Worm (Caenorhabditis elegans) whole organism, L2 larva: ENCODE measurements around the gene Y39A1A.31.

ENCODE experiments used
- aly-2 ChIP-seq: fragments of 150-350 bp; optimal IDR thresholded peaks from 2 replicates; lab custom pipeline; 2014; ENCODE audit warnings: missing biosample characterization, missing genetic modification characterization
- egl-27 ChIP-seq: sonication (generic microtip); optimal IDR thresholded peaks from 3 replicates; lab custom pipeline; 2017; ENCODE audit warnings: missing biosample characterization, missing genetic modification reagents, missing genetic modification characterization
- fos-1 ChIP-seq: fragments of 150-350 bp; optimal IDR thresholded peaks from 2 replicates; lab custom pipeline; 2014; ENCODE audit warnings: missing biosample characterization, missing genetic modification characterization
- nhr-12 ChIP-seq: fragments of 150-350 bp; optimal IDR thresholded peaks from 2 replicates; lab custom pipeline; 2014; ENCODE audit warnings: missing biosample characterization, missing genetic modification characterization
- nhr-237 ChIP-seq: fragments of 150-350 bp; optimal IDR thresholded peaks from 2 replicates; lab custom pipeline; 2014; ENCODE audit warnings: missing biosample characterization, missing genetic modification characterization
- skn-1 ChIP-seq: sonication (generic microtip); optimal IDR thresholded peaks from 2 replicates; lab custom pipeline; 2017; ENCODE audit warnings: missing biosample characterization, missing genetic modification characterization
- unc-39 ChIP-seq: fragments of 150-350 bp; optimal IDR thresholded peaks from 2 replicates; lab custom pipeline; 2014; ENCODE audit warnings: missing biosample characterization, missing genetic modification characterization
- unc-55 ChIP-seq: fragments of 150-350 bp; sonication (generic microtip); optimal IDR thresholded peaks from 3 replicates; lab custom pipeline; 2014; ENCODE audit warnings: missing biosample characterization, missing genetic modification reagents, missing genetic modification characterization
- zag-1 ChIP-seq: fragments of 150-350 bp; optimal IDR thresholded peaks from 2 replicates; lab custom pipeline; 2014; ENCODE audit warnings: missing biosample characterization, missing genetic modification characterization
- ztf-11 ChIP-seq: sonication (generic microtip); optimal IDR thresholded peaks from 2 replicates; lab custom pipeline; 2017; ENCODE audit warnings: missing biosample characterization, missing genetic modification characterization

ce11 chrIII:10733300-10733699 lies 44.3 kb upstream of the Y39A1A.31 start:
- no peak for TF ChIP-seq nhr-12
- no peak for TF ChIP-seq ztf-11 (tag; lab: Kevin White, UChicago)
- TF ChIP-seq aly-2 (tag; lab: Kevin White, UChicago), result no peak
- no peak for TF ChIP-seq egl-27 (tag; lab: Kevin White, UChicago)
- TF ChIP-seq fos-1 (tag; lab: Kevin White, UChicago), result no peak
- TF ChIP-seq zag-1 (tag; lab: Kevin White, UChicago), result no peak
- TF ChIP-seq unc-55 (GFP tag; lab: Kevin White, UChicago), result no peak
- TF ChIP-seq skn-1, result no peak
- no peak for TF ChIP-seq nhr-237 (tag; lab: Kevin White, UChicago)
- TF ChIP-seq unc-39 (tag; lab: Kevin White, UChicago), result no peak
